Fruit fly (Drosophila melanogaster) whole organism, embryonic: ENCODE results near the gene CG43221.

Experiments
- CG1024 ChIP-seq: fragments of 200-800 bp; sonication (Bioruptor generic); IDR thresholded peaks from 2 replicates; pipeline ENCODE4 v1.3.6; 2022; ENCODE audit warnings: missing biosample characterization, missing genetic modification characterization
- CG10267 ChIP-seq: fragments of 200-800 bp; sonication (Bioruptor generic); optimal IDR thresholded peaks from 2 replicates; lab custom pipeline; 2018; ENCODE audit warnings: missing biosample characterization, mild to moderate bottlenecking, missing genetic modification characterization, moderate library complexity
- CG10274 ChIP-seq: fragments of 200-800 bp; sonication (Bioruptor generic); optimal IDR thresholded peaks from 3 replicates; lab custom pipeline; 2017; ENCODE audit warnings: missing biosample characterization, mild to moderate bottlenecking, missing genetic modification characterization
- CG10431 ChIP-seq: fragments of 200-800 bp; sonication (Bioruptor generic); optimal IDR thresholded peaks from 3 replicates; lab custom pipeline; 2018; ENCODE audit warnings: missing biosample characterization, mild to moderate bottlenecking, missing genetic modification characterization
- CG10979 ChIP-seq: fragments of 200-800 bp; sonication (Bioruptor generic); optimal IDR thresholded peaks from 2 replicates; lab custom pipeline; 2018; ENCODE audit warnings: missing biosample characterization, mild to moderate bottlenecking, missing genetic modification characterization, moderate library complexity
- CG11247 ChIP-seq: fragments of 200-800 bp; sonication (Bioruptor generic); IDR thresholded peaks from 2 replicates; pipeline ENCODE4 v1.3.6; 2022; ENCODE audit warnings: missing biosample characterization, missing genetic modification characterization
- CG11398 ChIP-seq: fragments of 200-800 bp; sonication (Bioruptor generic); optimal IDR thresholded peaks from 2 replicates; lab custom pipeline; 2016; ENCODE audit warnings: missing biosample characterization, missing genetic modification characterization
- CG15011 ChIP-seq: fragments of 200-800 bp; sonication (Bioruptor generic); optimal IDR thresholded peaks from 3 replicates; lab custom pipeline; 2018; ENCODE audit warnings: missing biosample characterization, mild to moderate bottlenecking, missing genetic modification characterization
- CG15073 ChIP-seq: fragments of 200-800 bp; sonication (Bioruptor generic); optimal IDR thresholded peaks from 2 replicates; lab custom pipeline; 2016; ENCODE audit warnings: missing biosample characterization, missing genetic modification characterization
- CG1529 ChIP-seq: fragments of 200-800 bp; sonication (Bioruptor generic); optimal IDR thresholded peaks from 3 replicates; lab custom pipeline; 2018; ENCODE audit warnings: missing biosample characterization, missing genetic modification characterization
- CG15696 ChIP-seq: fragments of 200-800 bp; sonication (Bioruptor generic); optimal IDR thresholded peaks from 2 replicates; lab custom pipeline; 2019; ENCODE audit warnings: missing biosample characterization, mild to moderate bottlenecking, missing genetic modification characterization, moderate library complexity
- CG18011 ChIP-seq: fragments of 200-800 bp; sonication (Bioruptor generic); optimal IDR thresholded peaks from 2 replicates; lab custom pipeline; 2017; ENCODE audit warnings: missing biosample characterization, missing genetic modification characterization, mild to moderate bottlenecking, moderate library complexity, missing genotype
- CG31388 ChIP-seq: fragments of 200-800 bp; sonication (Bioruptor generic); optimal IDR thresholded peaks from 2 replicates; lab custom pipeline; 2016; ENCODE audit warnings: missing biosample characterization, missing genetic modification characterization
- CG32532 ChIP-seq: fragments of 200-800 bp; sonication (Bioruptor generic); IDR thresholded peaks from 2 replicates; pipeline ENCODE4 v1.3.6; 2022; ENCODE audit warnings: missing biosample characterization, missing genetic modification characterization
- CG6813 ChIP-seq: fragments of 200-800 bp; sonication (Bioruptor generic); optimal IDR thresholded peaks from 2 replicates; lab custom pipeline; 2017; ENCODE audit warnings: missing biosample characterization, missing genetic modification characterization, mild to moderate bottlenecking, moderate library complexity, missing genetic modification reagents
- CG7271 ChIP-seq: fragments of 200-800 bp; sonication (Bioruptor generic); optimal IDR thresholded peaks from 2 replicates; lab custom pipeline; 2018; ENCODE audit warnings: missing biosample characterization, mild to moderate bottlenecking, missing genetic modification characterization, moderate library complexity
- CG8089 ChIP-seq: fragments of 200-800 bp; sonication (Bioruptor generic); optimal IDR thresholded peaks from 3 replicates; lab custom pipeline; 2016; ENCODE audit warnings: missing biosample characterization, missing genetic modification characterization
- CG8765 ChIP-seq: fragments of 200-800 bp; sonication (Bioruptor generic); IDR thresholded peaks from 2 replicates; pipeline ENCODE4 v1.3.6; 2022; ENCODE audit warnings: missing biosample characterization, missing genetic modification characterization
- CG9437 ChIP-seq: fragments of 200-800 bp; sonication (Bioruptor generic); optimal IDR thresholded peaks from 2 replicates; lab custom pipeline; 2018; ENCODE audit warnings: missing biosample characterization, mild to moderate bottlenecking, missing genetic modification characterization
- CG9932 ChIP-seq: fragments of 200-800 bp; sonication (Bioruptor generic); IDR thresholded peaks from 2 replicates; pipeline ENCODE4 v1.3.6; 2022; ENCODE audit warnings: missing biosample characterization, missing genetic modification characterization
- Camta ChIP-seq: fragments of 200-800 bp; sonication (Bioruptor generic); optimal IDR thresholded peaks from 2 replicates; lab custom pipeline; 2016; ENCODE audit warnings: missing biosample characterization, missing genetic modification characterization
- CrebB ChIP-seq: fragments of 200-800 bp; sonication (Bioruptor generic); optimal IDR thresholded peaks from 3 replicates; lab custom pipeline; 2018; ENCODE audit warnings: missing biosample characterization, mild to moderate bottlenecking, missing genetic modification characterization
- Dbx ChIP-seq: fragments of 200-800 bp; sonication (Bioruptor generic); IDR thresholded peaks from 3 replicates; pipeline ENCODE4 v1.3.6; 2022; ENCODE audit warnings: missing biosample characterization, missing genetic modification characterization
- Dfd ChIP-seq, 2 experiments: fragments of >200 bp; optimal IDR thresholded peaks; 2 replicates each; lab custom pipeline; 2017; ENCODE audit warnings: missing biosample characterization in 2 of 2, missing genetic modification characterization in 2 of 2
- Fer1 ChIP-seq: fragments of 200-800 bp; sonication (Bioruptor generic); optimal IDR thresholded peaks from 2 replicates; lab custom pipeline; 2017; ENCODE audit warnings: missing biosample characterization, mild to moderate bottlenecking, missing genetic modification characterization
- HHEX ChIP-seq: fragments of 200-800 bp; sonication (Bioruptor generic); optimal IDR thresholded peaks from 3 replicates; lab custom pipeline; 2017; ENCODE audit warnings: missing biosample characterization, mild to moderate bottlenecking, missing genetic modification characterization, missing genetic modification reagents
- MTF-1 ChIP-seq: fragments of 200-800 bp; sonication (Bioruptor generic); optimal IDR thresholded peaks from 2 replicates; lab custom pipeline; 2018; ENCODE audit warnings: missing biosample characterization, mild to moderate bottlenecking, missing genetic modification characterization, borderline replicate concordance
- Med ChIP-seq: fragments of 200-800 bp; sonication (Bioruptor generic); peaks from one replicate; lab custom pipeline; 2016; ENCODE audit warnings: missing biosample characterization, missing genetic modification characterization, mild to moderate bottlenecking, inconsistent platforms, moderate library complexity
- Mrtf ChIP-seq: fragments of 200-800 bp; sonication (Bioruptor generic); IDR thresholded peaks from 3 replicates; pipeline ENCODE4 v1.3.6; 2022; ENCODE audit warnings: missing biosample characterization, missing genetic modification characterization
- NFAT ChIP-seq: fragments of 200-800 bp; sonication (Bioruptor generic); IDR thresholded peaks from 2 replicates; pipeline ENCODE4 v1.3.6; 2022; ENCODE audit warnings: missing biosample characterization, missing genetic modification characterization
- Poxn ChIP-seq: fragments of 200-800 bp; sonication (Bioruptor generic); IDR thresholded peaks from 2 replicates; pipeline ENCODE4 v1.3.6; 2022; ENCODE audit warnings: missing biosample characterization, missing genetic modification characterization
- Rfx ChIP-seq: fragments of 200-800 bp; sonication (Bioruptor generic); IDR thresholded peaks from 2 replicates; pipeline ENCODE4 v1.3.6; 2022; ENCODE audit warnings: missing biosample characterization, missing genetic modification characterization
- Side ChIP-seq: fragments of 200-800 bp; sonication (Bioruptor generic); optimal IDR thresholded peaks from 2 replicates; lab custom pipeline; 2016; ENCODE audit warnings: missing biosample characterization, missing genetic modification characterization
- Taf1 ChIP-seq: fragments of 200-800 bp; sonication (Bioruptor generic); IDR thresholded peaks from 2 replicates; pipeline ENCODE4 v1.3.6; 2022; ENCODE audit warnings: missing biosample characterization, missing genetic modification characterization
- ap ChIP-seq: fragments of 200-800 bp; sonication (Bioruptor generic); IDR thresholded peaks from 2 replicates; pipeline ENCODE4 v1.3.6; 2022; ENCODE audit warnings: missing biosample characterization, missing genetic modification characterization
- bab2 ChIP-seq: fragments of 200-800 bp; sonication (Bioruptor generic); optimal IDR thresholded peaks from 2 replicates; lab custom pipeline; 2016; ENCODE audit warnings: missing biosample characterization, missing genetic modification characterization
- bsh ChIP-seq, 2 experiments: fragments of 200-800 bp; sonication (Bioruptor generic); optimal IDR thresholded peaks; 2 replicates each; lab custom pipeline; 2017 to 2018; ENCODE audit warnings: mild to moderate bottlenecking in 2 of 2, missing biosample characterization in 2 of 2, missing genetic modification characterization in 2 of 2, moderate library complexity in 1 of 2
- crol ChIP-seq: fragments of 200-800 bp; sonication (Bioruptor generic); IDR thresholded peaks from 2 replicates; pipeline ENCODE4 v1.3.6; 2022; ENCODE audit warnings: missing biosample characterization, missing genetic modification characterization
- exex ChIP-seq: fragments of 200-800 bp; sonication (Bioruptor generic); optimal IDR thresholded peaks from 4 replicates; lab custom pipeline; 2018; ENCODE audit warnings: missing biosample characterization, mild to moderate bottlenecking, missing genetic modification characterization, moderate library complexity
- gce ChIP-seq: fragments of 200-800 bp; sonication (Bioruptor generic); IDR thresholded peaks from 3 replicates; pipeline ENCODE4 v1.3.6; 2022; ENCODE audit warnings: missing biosample characterization, missing genetic modification characterization
- grau ChIP-seq: fragments of 200-800 bp; optimal IDR thresholded peaks from 3 replicates; lab custom pipeline; 2019; ENCODE audit warnings: missing biosample characterization, mild to moderate bottlenecking, missing genetic modification characterization, moderate library complexity
- klu ChIP-seq: fragments of 200-800 bp; sonication (Bioruptor generic); IDR thresholded peaks from 2 replicates; pipeline ENCODE4 v1.3.6; 2022; ENCODE audit warnings: missing biosample characterization, missing genetic modification characterization
- knrl ChIP-seq: fragments of 200-800 bp; sonication (Bioruptor generic); IDR thresholded peaks from 3 replicates; pipeline ENCODE4 v1.3.6; 2022; ENCODE audit warnings: missing biosample characterization, missing genetic modification characterization; ENCODE audit not compliant: partially characterized antibody
- lola ChIP-seq, 3 experiments: fragments of >200 bp in 2 of 3; fragments of 200-800 bp in 1 of 3; sonication (Bioruptor generic) in 1 of 3; optimal IDR thresholded peaks; 2 replicates each; lab custom pipeline; 2017 to 2019; ENCODE audit warnings: missing biosample characterization in 3 of 3, missing genetic modification characterization in 3 of 3, mild to moderate bottlenecking in 1 of 3, moderate library complexity in 1 of 3
- odd ChIP-seq: fragments of 200-800 bp; sonication (Bioruptor generic); optimal IDR thresholded peaks from 2 replicates; lab custom pipeline; 2017; ENCODE audit warnings: missing biosample characterization, mild to moderate bottlenecking, missing genetic modification characterization
- otp ChIP-seq: fragments of 200-800 bp; sonication (Bioruptor generic); IDR thresholded peaks from 3 replicates; pipeline ENCODE4, ENCODE4 v1.3.6; 2022; ENCODE audit warnings: missing biosample characterization, missing genetic modification characterization
- peb ChIP-seq: fragments of 200-800 bp; sonication (Bioruptor generic); IDR thresholded peaks from 2 replicates; pipeline ENCODE4 v1.3.6; 2022; ENCODE audit warnings: missing biosample characterization, missing genetic modification characterization
- pros ChIP-seq: fragments of 200-800 bp; sonication (Bioruptor generic); optimal IDR thresholded peaks from 3 replicates; lab custom pipeline; 2019; ENCODE audit warnings: missing biosample characterization, mild to moderate bottlenecking, missing genetic modification characterization, moderate library complexity
- row ChIP-seq: fragments of 200-800 bp; sonication (Bioruptor generic); IDR thresholded peaks from 3 replicates; pipeline ENCODE4 v1.3.6; 2022; ENCODE audit warnings: missing biosample characterization, missing genetic modification characterization
- tgo ChIP-seq: fragments of 200-800 bp; sonication (Bioruptor generic); IDR thresholded peaks from 3 replicates; pipeline ENCODE4 v1.3.6; 2022; ENCODE audit warnings: missing biosample characterization, missing genetic modification characterization
- unc-4 ChIP-seq: fragments of 200-800 bp; sonication (Bioruptor generic); IDR thresholded peaks from 2 replicates; pipeline ENCODE4 v1.3.6; 2022; ENCODE audit warnings: missing biosample characterization, missing genetic modification characterization; ENCODE audit not compliant: partially characterized antibody
- yki ChIP-seq: fragments of >200 bp; optimal IDR thresholded peaks from 3 replicates; lab custom pipeline; 2018

CG43221 gene

DNA sequence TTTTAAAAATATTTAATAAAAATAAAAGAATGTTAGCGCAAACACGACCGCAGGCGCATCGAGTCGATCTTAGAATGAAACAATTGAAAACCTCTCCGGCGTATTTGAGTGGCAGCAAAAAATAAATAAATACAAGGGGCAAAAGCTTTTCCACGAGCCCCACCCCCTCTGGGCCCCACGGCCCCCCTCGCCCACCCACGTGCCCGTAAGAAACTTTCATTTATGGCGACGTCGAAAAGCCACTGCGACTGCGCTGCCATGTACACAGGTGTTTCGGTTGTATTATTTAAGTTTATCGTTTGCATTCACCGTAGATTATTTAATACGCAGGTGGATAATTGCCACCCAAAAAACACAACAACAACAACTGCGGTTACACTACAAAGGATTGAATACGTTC is 37.1 kb upstream of the CG43221 start (continued):
- no peak for TF ChIP-seq lola (GFP tag; optimal IDR thresholded peaks at IDR 0.05; lab: Kevin White, UChicago)
- TF ChIP-seq Med (GFP tag; lab: Kevin White, UChicago), result peak; percentile 38
- 0 out of 2 replicates have a peak, but pooled peaks have one; percentile 23 for TF ChIP-seq NFAT
- no peak for TF ChIP-seq CG31388 (GFP tag; lab: Kevin White, UChicago)
- TF ChIP-seq CG8765 (GFP tag; lab: Robert Waterston, UW), result no peak
- no peak for TF ChIP-seq CG1529 (GFP tag; lab: Kevin White, UChicago)
- no peak for TF ChIP-seq Mrtf (GFP tag; lab: Robert Waterston, UW)
- TF ChIP-seq Rfx (GFP tag; lab: Robert Waterston, UW), result no peak
- no peak for TF ChIP-seq Poxn (GFP tag; lab: Robert Waterston, UW)
- TF ChIP-seq klu (GFP tag; lab: Robert Waterston, UW), result no peak
- TF ChIP-seq CG10431 (GFP tag; lab: Kevin White, UChicago), result no peak
- no peak for TF ChIP-seq CG10267 (tag; lab: Kevin White, UChicago)
- TF ChIP-seq CG11398 (GFP tag; lab: Kevin White, UChicago), result no peak
- TF ChIP-seq tgo (GFP tag; lab: Robert Waterston, UW), result no peak
- TF ChIP-seq unc-4, result no peak
- no peak for TF ChIP-seq peb (GFP tag; lab: Robert Waterston, UW)
- no peak for TF ChIP-seq CG11247 (GFP tag; lab: Robert Waterston, UW)
- TF ChIP-seq exex (tag; lab: Kevin White, UChicago), result peak; percentile 16
- TF ChIP-seq yki (lab: Kevin White, UChicago), result no peak
- TF ChIP-seq CG15073 (GFP tag; lab: Kevin White, UChicago), result no peak
- no peak for TF ChIP-seq bsh (GFP tag; optimal IDR thresholded peaks at IDR 0.05; lab: Kevin White, UChicago)
- no peak for TF ChIP-seq CG15696 (tag; lab: Kevin White, UChicago)
- TF ChIP-seq grau, result no peak
- peak; percentile 42 for TF ChIP-seq CG6813 (GFP tag; lab: Kevin White, UChicago)
- 0 out of 3 replicates have a peak, but pooled peaks have one; percentile 20 for TF ChIP-seq knrl (GFP tag; lab: Robert Waterston, UW)
- TF ChIP-seq Taf1 (GFP tag; lab: Robert Waterston, UW), result no peak
- no peak for TF ChIP-seq Camta (GFP tag; lab: Kevin White, UChicago)
- TF ChIP-seq bab2 (GFP tag; lab: Kevin White, UChicago), result no peak
- no peak for TF ChIP-seq CG9437 (GFP tag; lab: Kevin White, UChicago)
- TF ChIP-seq row (GFP tag; lab: Robert Waterston, UW), result no peak
- 0 out of 3 replicates have a peak, but pooled peaks have one; percentile 32 for TF ChIP-seq otp (GFP tag; lab: Robert Waterston, UW)
- TF ChIP-seq HHEX (GFP tag; lab: Kevin White, UChicago), result peak; percentile 2
- TF ChIP-seq Fer1 (GFP tag; lab: Kevin White, UChicago), result peak; percentile 26
- no peak for TF ChIP-seq CG1024
- TF ChIP-seq CG10979 (tag; lab: Kevin White, UChicago), result no peak
- TF ChIP-seq pros (GFP tag; lab: Kevin White, UChicago), result no peak
- no peak for TF ChIP-seq Side (GFP tag; lab: Kevin White, UChicago)
- no peak for TF ChIP-seq gce (GFP tag; lab: Robert Waterston, UW)
- no peak for TF ChIP-seq CG15011 (GFP tag; lab: Kevin White, UChicago)
- no peak for TF ChIP-seq Dfd (GFP tag; optimal IDR thresholded peaks at IDR 0.05; lab: Kevin White, UChicago)
- TF ChIP-seq odd (GFP tag; lab: Kevin White, UChicago), result no peak
- TF ChIP-seq CG8089 (GFP tag; lab: Kevin White, UChicago), result no peak
- no peak for TF ChIP-seq CG18011 (GFP tag; lab: Kevin White, UChicago)
- TF ChIP-seq Dbx (GFP tag; lab: Robert Waterston, UW), result peak; percentile 17; the same call in 1 of the 3 replicates
- no peak for TF ChIP-seq CG7271 (tag; lab: Kevin White, UChicago)
- no peak for TF ChIP-seq ap
- no peak for TF ChIP-seq CG10274 (GFP tag; lab: Kevin White, UChicago)
- no peak for TF ChIP-seq CrebB
- no peak for TF ChIP-seq CG9932 (GFP tag; lab: Robert Waterston, UW)
- TF ChIP-seq crol (GFP tag; lab: Robert Waterston, UW), result peak; percentile 96
- TF ChIP-seq MTF-1 (GFP tag; lab: Kevin White, UChicago), result no peak
- TF ChIP-seq CG32532 (GFP tag; lab: Robert Waterston, UW), result 0 out of 2 replicates have a peak, but pooled peaks have one; percentile 11
